Worm (Caenorhabditis elegans) whole organism, young adult: ENCODE results near the gene ceeh-2.

Experiments used
- B0035.1 ChIP-seq: sonication (generic microtip); optimal IDR thresholded peaks from 2 replicates; lab custom pipeline; 2016; ENCODE audit warnings: missing genetic modification characterization, mild to moderate bottlenecking, missing compliant biosample characterization, missing genotype, missing genetic modification reagents
- C17E4.6 ChIP-seq: fragments of 200-800 bp; sonication (Bioruptor generic); IDR thresholded peaks from 2 replicates; pipeline ENCODE4 v1.3.6; 2022; ENCODE audit warnings: missing genetic modification reagents, missing genetic modification characterization, missing compliant biosample characterization
- F23B12.7 ChIP-seq: sonication (generic microtip); optimal IDR thresholded peaks from 2 replicates; lab custom pipeline; 2017; ENCODE audit warnings: missing genetic modification characterization, mild to moderate bottlenecking, missing compliant biosample characterization, antibody characterized with exemption, moderate library complexity; ENCODE audit not compliant: insufficient read depth
- F33H1.4 ChIP-seq: fragments of 200-800 bp; sonication (Bioruptor generic); IDR thresholded peaks from 2 replicates; pipeline ENCODE4 v1.3.6; 2022; ENCODE audit warnings: missing genetic modification reagents, missing genetic modification characterization, missing compliant biosample characterization
- F52B5.7 ChIP-seq: sonication (generic microtip); optimal IDR thresholded peaks from 2 replicates; lab custom pipeline; 2016; ENCODE audit warnings: mild to moderate bottlenecking, missing genetic modification characterization, missing compliant biosample characterization
- F55B11.4 ChIP-seq: sonication (generic microtip); optimal IDR thresholded peaks from 2 replicates; lab custom pipeline; 2016; ENCODE audit warnings: missing compliant biosample characterization, missing genetic modification characterization, borderline replicate concordance; ENCODE audit not compliant: insufficient read depth
- F57C9.4 ChIP-seq: sonication (generic microtip); optimal IDR thresholded peaks from 2 replicates; lab custom pipeline; 2017; ENCODE audit warnings: mild to moderate bottlenecking, missing genetic modification characterization, missing compliant biosample characterization
- K11D2.4 ChIP-seq: fragments of 200-800 bp; sonication (Bioruptor generic); IDR thresholded peaks from 2 replicates; pipeline ENCODE4 v1.3.6; 2022; ENCODE audit warnings: missing genetic modification reagents, missing genetic modification characterization, missing compliant biosample characterization
- K12H6.12 ChIP-seq: fragments of 200-800 bp; sonication (Bioruptor generic); optimal IDR thresholded peaks from 2 replicates; lab custom pipeline; 2018; ENCODE audit warnings: mild to moderate bottlenecking, missing genetic modification characterization, missing compliant biosample characterization
- T26A5.8 ChIP-seq: sonication (generic microtip); optimal IDR thresholded peaks from 2 replicates; lab custom pipeline; 2016; ENCODE audit warnings: missing genetic modification characterization, missing compliant biosample characterization
- Y53F4B.3 ChIP-seq: fragments of 200-800 bp; sonication (Bioruptor generic); IDR thresholded peaks from 2 replicates; pipeline ENCODE4 v1.3.6; 2022; ENCODE audit warnings: missing genetic modification reagents, missing genetic modification characterization, missing compliant biosample characterization
- Y56A3A.18 ChIP-seq: fragments of 200-800 bp; sonication (Bioruptor generic); IDR thresholded peaks from 2 replicates; pipeline ENCODE4 v1.3.6; 2022; ENCODE audit warnings: missing genetic modification reagents, missing genetic modification characterization, missing compliant biosample characterization
- Y79H2A.3 ChIP-seq: fragments of 200-800 bp; sonication (Bioruptor generic); conservative IDR thresholded peaks from 2 replicates; pipeline ENCODE4 v1.3.6; 2022; ENCODE audit warnings: missing genetic modification reagents, missing genetic modification characterization, missing compliant biosample characterization
- ZK185.1 ChIP-seq: sonication (generic microtip); optimal IDR thresholded peaks from 2 replicates; lab custom pipeline; 2016; ENCODE audit warnings: mild to moderate bottlenecking, missing genetic modification characterization, missing compliant biosample characterization; ENCODE audit not compliant: poor library complexity, severe bottlenecking
- ama-1 ChIP-seq, 3 experiments: fragments of 150-350 bp in 1 of 3; sonication (generic microtip) in 2 of 3; optimal IDR thresholded peaks; 2 replicates each; lab custom pipeline; 2014 to 2018; ENCODE audit warnings: missing biosample characterization in 2 of 3, missing genetic modification characterization in 2 of 3, missing genetic modification reagents in 2 of 3
- aptf-3 ChIP-seq: fragments of 200-800 bp; sonication (Bioruptor generic); IDR thresholded peaks from 2 replicates; pipeline ENCODE4 v1.3.6; 2022; ENCODE audit warnings: missing genetic modification characterization, missing compliant biosample characterization
- atf-7 ChIP-seq: sonication (generic microtip); optimal IDR thresholded peaks from 2 replicates; lab custom pipeline; 2017; ENCODE audit warnings: mild to moderate bottlenecking, missing genetic modification characterization, missing compliant biosample characterization
- bed-2 ChIP-seq: fragments of 200-800 bp; sonication (Bioruptor generic); IDR thresholded peaks from 2 replicates; pipeline ENCODE4 v1.3.6; 2022; ENCODE audit warnings: missing genetic modification reagents, missing genetic modification characterization, missing compliant biosample characterization
- ceh-100 ChIP-seq: fragments of 200-800 bp; sonication (Bioruptor generic); IDR thresholded peaks from 2 replicates; pipeline ENCODE4 v1.3.6; 2022; ENCODE audit warnings: missing genetic modification reagents, missing genetic modification characterization, missing compliant biosample characterization
- die-1 ChIP-seq: sonication (generic microtip); optimal IDR thresholded peaks from 2 replicates; lab custom pipeline; 2016; ENCODE audit warnings: missing genotype, mild to moderate bottlenecking, missing genetic modification characterization, missing compliant biosample characterization
- dox-1 ChIP-seq: fragments of 200-800 bp; sonication (Bioruptor generic); IDR thresholded peaks from 2 replicates; pipeline ENCODE4 v1.3.6; 2022; ENCODE audit warnings: missing genetic modification reagents, missing genetic modification characterization, missing compliant biosample characterization
- efl-1 ChIP-seq: fragments of 150-350 bp; optimal IDR thresholded peaks from 2 replicates; lab custom pipeline; 2014; ENCODE audit warnings: missing biosample characterization, missing genetic modification reagents, missing genetic modification characterization
- egrh-3 ChIP-seq: fragments of 200-800 bp; sonication (Bioruptor generic); IDR thresholded peaks from 2 replicates; pipeline ENCODE4 v1.3.6; 2022; ENCODE audit warnings: missing genetic modification reagents, missing genetic modification characterization, missing compliant biosample characterization
- ekl-4 ChIP-seq: fragments of 200-800 bp; sonication (Bioruptor generic); IDR thresholded peaks from 2 replicates; pipeline ENCODE4 v1.3.6; 2022; ENCODE audit warnings: missing genetic modification reagents, missing genetic modification characterization, missing compliant biosample characterization
- hlh-12 ChIP-seq: sonication (generic microtip); optimal IDR thresholded peaks from 2 replicates; lab custom pipeline; 2016; ENCODE audit warnings: missing genetic modification characterization, missing compliant biosample characterization
- hmg-20 ChIP-seq: fragments of 200-800 bp; sonication (Bioruptor generic); IDR thresholded peaks from 2 replicates; pipeline ENCODE4 v1.3.6; 2022; ENCODE audit warnings: missing genetic modification reagents, missing genetic modification characterization, missing compliant biosample characterization
- hrde-1 ChIP-seq: sonication (generic microtip); optimal IDR thresholded peaks from 2 replicates; lab custom pipeline; 2016; ENCODE audit warnings: missing genetic modification characterization, mild to moderate bottlenecking, missing compliant biosample characterization, moderate library complexity, missing genotype, missing genetic modification reagents, borderline replicate concordance
- let-526 ChIP-seq: fragments of 200-800 bp; sonication (Bioruptor generic); IDR thresholded peaks from 2 replicates; pipeline ENCODE4 v1.3.6; 2022; ENCODE audit warnings: missing genetic modification reagents, missing genetic modification characterization, missing compliant biosample characterization
- lir-1 ChIP-seq: fragments of 200-800 bp; sonication (Bioruptor generic); conservative IDR thresholded peaks from 2 replicates; pipeline ENCODE4 v1.3.6; 2022; ENCODE audit warnings: missing genetic modification reagents, missing genetic modification characterization, missing compliant biosample characterization
- lsl-1 ChIP-seq: fragments of 200-800 bp; sonication (Bioruptor generic); optimal IDR thresholded peaks from 2 replicates; lab custom pipeline; 2018; ENCODE audit warnings: mild to moderate bottlenecking, missing genetic modification characterization, moderate library complexity, missing compliant biosample characterization
- madf-10 ChIP-seq: sonication (generic microtip); optimal IDR thresholded peaks from 2 replicates; lab custom pipeline; 2016; ENCODE audit warnings: mild to moderate bottlenecking, missing genetic modification characterization, missing compliant biosample characterization
- mcd-1 ChIP-seq: fragments of 200-800 bp; sonication (Bioruptor generic); IDR thresholded peaks from 2 replicates; pipeline ENCODE4 v1.3.6; 2022; ENCODE audit warnings: missing genetic modification reagents, missing genetic modification characterization, missing compliant biosample characterization
- mxl-1 ChIP-seq: sonication (generic microtip); optimal IDR thresholded peaks from 2 replicates; lab custom pipeline; 2016; ENCODE audit warnings: missing genetic modification characterization, missing compliant biosample characterization
- nfya-1 ChIP-seq: sonication (generic microtip); optimal IDR thresholded peaks from 2 replicates; lab custom pipeline; 2017; ENCODE audit warnings: antibody characterized with exemption, missing compliant biosample characterization, missing genetic modification characterization, borderline replicate concordance; ENCODE audit not compliant: insufficient read depth
- nfyb-1 ChIP-seq: fragments of 200-800 bp; sonication (Bioruptor generic); IDR thresholded peaks from 2 replicates; pipeline ENCODE4 v1.3.6; 2022; ENCODE audit warnings: missing genetic modification reagents, missing genetic modification characterization, missing compliant biosample characterization
- nhr-80 ChIP-seq: sonication (generic microtip); optimal IDR thresholded peaks from 2 replicates; lab custom pipeline; 2016; ENCODE audit warnings: missing genetic modification characterization, missing compliant biosample characterization
- nhr-90 ChIP-seq: sonication (generic microtip); optimal IDR thresholded peaks from 2 replicates; lab custom pipeline; 2016; ENCODE audit warnings: missing genotype, mild to moderate bottlenecking, missing genetic modification characterization, missing compliant biosample characterization
- pbrm-1 ChIP-seq: fragments of 200-800 bp; sonication (Bioruptor generic); IDR thresholded peaks from 2 replicates; pipeline ENCODE4 v1.3.6; 2022; ENCODE audit warnings: missing genetic modification reagents, missing genetic modification characterization, missing compliant biosample characterization
- pha-4 ChIP-seq: fragments of 150-350 bp; sonication (generic microtip); optimal IDR thresholded peaks from 2 replicates; lab custom pipeline; 2014; ENCODE audit warnings: missing biosample characterization, missing genetic modification reagents, missing genetic modification characterization
- somi-1 ChIP-seq: fragments of 200-800 bp; sonication (Bioruptor generic); optimal IDR thresholded peaks from 2 replicates; lab custom pipeline; 2018; ENCODE audit warnings: mild to moderate bottlenecking, missing genetic modification characterization, missing compliant biosample characterization
- tbx-9 ChIP-seq: sonication (generic microtip); optimal IDR thresholded peaks from 2 replicates; lab custom pipeline; 2016; ENCODE audit warnings: borderline replicate concordance, missing genetic modification characterization, inconsistent platforms, missing compliant biosample characterization
- unc-130 ChIP-seq: sonication (generic microtip); optimal IDR thresholded peaks from 2 replicates; lab custom pipeline; 2016; ENCODE audit warnings: missing genetic modification reagents, missing genetic modification characterization, missing compliant biosample characterization
- zfh-2 ChIP-seq: fragments of 200-800 bp; sonication (Bioruptor generic); conservative IDR thresholded peaks from 2 replicates; pipeline ENCODE4 v1.3.6; 2022; ENCODE audit warnings: missing genetic modification reagents, missing genetic modification characterization, missing compliant biosample characterization
- zim-3 ChIP-seq: sonication (generic microtip); optimal IDR thresholded peaks from 2 replicates; lab custom pipeline; 2017; ENCODE audit warnings: mild to moderate bottlenecking, missing genetic modification characterization, moderate library complexity, missing compliant biosample characterization
- ztf-22 ChIP-seq: fragments of 200-800 bp; sonication (Bioruptor generic); optimal IDR thresholded peaks from 2 replicates; lab custom pipeline; 2018; ENCODE audit warnings: mild to moderate bottlenecking, missing genetic modification characterization, moderate library complexity, missing compliant biosample characterization
- ztf-26 ChIP-seq: sonication (generic microtip); optimal IDR thresholded peaks from 2 replicates; lab custom pipeline; 2017; ENCODE audit warnings: missing genetic modification characterization, missing compliant biosample characterization
- ztf-3 ChIP-seq: fragments of 200-800 bp; sonication (Bioruptor generic); optimal IDR thresholded peaks from 2 replicates; lab custom pipeline; 2018; ENCODE audit warnings: mild to moderate bottlenecking, missing genetic modification characterization, missing compliant biosample characterization
- ztf-6 ChIP-seq: fragments of 200-800 bp; sonication (Bioruptor generic); IDR thresholded peaks from 2 replicates; pipeline ENCODE4 v1.3.6; 2022; ENCODE audit warnings: missing genetic modification reagents, missing genetic modification characterization, missing compliant biosample characterization

Gene ceeh-2

ce11 chrV:10355773-10356335, 1.8 kb downstream of the ceeh-2 start, which contains the start of gene sluh-7 (continued):
- TF ChIP-seq pbrm-1: peak; percentile 35; the same call in 1 of the 2 replicates
- TF ChIP-seq let-526: no peak
- peak; percentile 35 for TF ChIP-seq K12H6.12 (tag; lab: Kevin White, UChicago)
- TF ChIP-seq Y56A3A.18 (GFP tag; lab: Robert Waterston, UW): no peak
- TF ChIP-seq tbx-9 (tag; lab: Kevin White, UChicago): no peak
- peak; percentile 49; the same call in 1 of the 2 replicates for TF ChIP-seq lir-1
- TF ChIP-seq nfya-1 (tag; lab: Kevin White, UChicago): no peak
- no peak for TF ChIP-seq atf-7 (tag; lab: Kevin White, UChicago)
- TF ChIP-seq C17E4.6 (GFP tag; lab: Robert Waterston, UW): no peak
- TF ChIP-seq zim-3 (tag; lab: Kevin White, UChicago): no peak
- TF ChIP-seq unc-130 (GFP tag; lab: Kevin White, UChicago): peak; percentile 86
- TF ChIP-seq Y79H2A.3: no peak
- no peak for TF ChIP-seq nfyb-1 (GFP tag; lab: Robert Waterston, UW)
- TF ChIP-seq zfh-2 (GFP tag; lab: Robert Waterston, UW): no peak
- no peak for TF ChIP-seq ztf-6
- TF ChIP-seq F55B11.4 (tag; lab: Kevin White, UChicago): no peak
- TF ChIP-seq T26A5.8 (tag; lab: Kevin White, UChicago): no peak
- peak; percentile 25 for TF ChIP-seq lsl-1 (GFP tag; lab: Kevin White, UChicago)
- TF ChIP-seq bed-2 (GFP tag; lab: Robert Waterston, UW): no peak
- no peak for TF ChIP-seq die-1 (tag; lab: Kevin White, UChicago)
- no peak for TF ChIP-seq hmg-20 (GFP tag; lab: Robert Waterston, UW)
- no peak for TF ChIP-seq ztf-3 (GFP tag; lab: Kevin White, UChicago)
- TF ChIP-seq F57C9.4 (tag; lab: Kevin White, UChicago): no peak
- TF ChIP-seq nhr-90: no peak
- TF ChIP-seq ztf-26 (tag; lab: Kevin White, UChicago): no peak
- TF ChIP-seq F33H1.4: peak; percentile 65
- TF ChIP-seq nhr-80 (tag; lab: Kevin White, UChicago): no peak
- TF ChIP-seq dox-1 (GFP tag; lab: Robert Waterston, UW): 0 out of 2 replicates have a peak, but pooled peaks have one; percentile 46
- TF ChIP-seq aptf-3 (GFP tag; lab: Robert Waterston, UW): no peak
- TF ChIP-seq somi-1 (GFP tag; lab: Kevin White, UChicago): no peak
- TF ChIP-seq mxl-1: no peak
- no peak for TF ChIP-seq egrh-3
- TF ChIP-seq ceh-100 (GFP tag; lab: Robert Waterston, UW): 0 out of 2 replicates have a peak, but pooled peaks have one; percentile 28
- peak; percentile 47 for TF ChIP-seq madf-10 (tag; lab: Kevin White, UChicago)
- peak; percentile 69 for TF ChIP-seq mcd-1 (GFP tag; lab: Robert Waterston, UW)
- TF ChIP-seq hlh-12 (tag; lab: Kevin White, UChicago): no peak
- TF ChIP-seq ZK185.1: peak; percentile 92
- peak; percentile 47 for TF ChIP-seq pha-4 (tag; lab: Kevin White, UChicago)
- no peak for TF ChIP-seq F23B12.7 (tag; lab: Kevin White, UChicago)
- no peak for TF ChIP-seq ama-1 (optimal IDR thresholded peaks at IDR 0.05; lab: Kevin White, UChicago)
- TF ChIP-seq ama-1 (GFP tag; optimal IDR thresholded peaks at IDR 0.05; lab: Kevin White, UChicago): no peak
- no peak for TF ChIP-seq B0035.1 (tag; lab: Kevin White, UChicago)
- no peak for TF ChIP-seq ztf-22 (GFP tag; lab: Kevin White, UChicago)
- TF ChIP-seq K11D2.4 (GFP tag; lab: Robert Waterston, UW): 0 out of 2 replicates have a peak, but pooled peaks have one; percentile 39
- peak; percentile 34; the same call in 1 of the 2 replicates for TF ChIP-seq ekl-4 (GFP tag; lab: Robert Waterston, UW)
- peak; percentile 62 for TF ChIP-seq efl-1
- no peak for TF ChIP-seq F52B5.7 (tag; lab: Kevin White, UChicago)
- TF ChIP-seq Y53F4B.3 (GFP tag; lab: Robert Waterston, UW): no peak
- TF ChIP-seq hrde-1 (tag; lab: Kevin White, UChicago): no peak
